Worm (Caenorhabditis elegans) whole organism, young adult: ENCODE results near the gene glb-23.

Experiments used
- B0035.1 ChIP-seq: sonication (generic microtip); optimal IDR thresholded peaks from 2 replicates; lab custom pipeline; 2016; ENCODE audit warnings: missing genetic modification characterization, mild to moderate bottlenecking, missing compliant biosample characterization, missing genotype, missing genetic modification reagents
- B0261.1 ChIP-seq: sonication (generic microtip); optimal IDR thresholded peaks from 2 replicates; lab custom pipeline; 2016; ENCODE audit warnings: mild to moderate bottlenecking, missing genetic modification characterization, moderate library complexity, missing compliant biosample characterization
- C06A6.2 ChIP-seq: fragments of 200-800 bp; sonication (Bioruptor generic); conservative IDR thresholded peaks from 2 replicates; pipeline ENCODE4 v1.3.6; 2022; ENCODE audit warnings: missing genetic modification characterization, missing compliant biosample characterization
- F39B2.1 ChIP-seq: fragments of 200-800 bp; sonication (Bioruptor generic); IDR thresholded peaks from 2 replicates; pipeline ENCODE4 v1.3.6; 2022; ENCODE audit warnings: missing genetic modification reagents, missing genetic modification characterization, missing compliant biosample characterization
- T07F8.4 ChIP-seq: sonication (generic microtip); optimal IDR thresholded peaks from 2 replicates; lab custom pipeline; 2016; ENCODE audit warnings: mild to moderate bottlenecking, missing genetic modification characterization, moderate library complexity, missing compliant biosample characterization
- Y53F4B.3 ChIP-seq: fragments of 200-800 bp; sonication (Bioruptor generic); IDR thresholded peaks from 2 replicates; pipeline ENCODE4 v1.3.6; 2022; ENCODE audit warnings: missing genetic modification reagents, missing genetic modification characterization, missing compliant biosample characterization
- Y95B8A.8 ChIP-seq: fragments of 200-800 bp; sonication (Bioruptor generic); IDR thresholded peaks from 2 replicates; pipeline ENCODE4 v1.3.6; 2022; ENCODE audit warnings: missing genetic modification reagents, missing genetic modification characterization, missing compliant biosample characterization
- akir-1 ChIP-seq: fragments of 200-800 bp; sonication (Bioruptor generic); optimal IDR thresholded peaks from 2 replicates; lab custom pipeline; 2018; ENCODE audit warnings: mild to moderate bottlenecking, missing genetic modification characterization, moderate library complexity, missing compliant biosample characterization
- ama-1 ChIP-seq, 3 experiments: fragments of 150-350 bp in 1 of 3; sonication (generic microtip) in 2 of 3; optimal IDR thresholded peaks; 2 replicates each; lab custom pipeline; 2014 to 2018; ENCODE audit warnings: missing biosample characterization in 2 of 3, missing genetic modification characterization in 2 of 3, missing genetic modification reagents in 2 of 3
- aptf-2 ChIP-seq: fragments of 200-800 bp; sonication (Bioruptor generic); conservative IDR thresholded peaks from 2 replicates; pipeline ENCODE4 v1.3.6; 2022; ENCODE audit warnings: missing genetic modification reagents, missing genetic modification characterization, missing compliant biosample characterization
- atf-7 ChIP-seq: sonication (generic microtip); optimal IDR thresholded peaks from 2 replicates; lab custom pipeline; 2017; ENCODE audit warnings: mild to moderate bottlenecking, missing genetic modification characterization, missing compliant biosample characterization
- cebp-2 ChIP-seq: fragments of 200-800 bp; sonication (Bioruptor generic); IDR thresholded peaks from 2 replicates; pipeline ENCODE4 v1.3.6; 2022; ENCODE audit warnings: missing genetic modification characterization, missing compliant biosample characterization
- ceh-58 ChIP-seq: fragments of 200-800 bp; sonication (Bioruptor generic); IDR thresholded peaks from 2 replicates; pipeline ENCODE4 v1.3.6; 2022; ENCODE audit warnings: missing genetic modification characterization, missing compliant biosample characterization
- die-1 ChIP-seq: sonication (generic microtip); optimal IDR thresholded peaks from 2 replicates; lab custom pipeline; 2016; ENCODE audit warnings: missing genotype, mild to moderate bottlenecking, missing genetic modification characterization, missing compliant biosample characterization
- dox-1 ChIP-seq: fragments of 200-800 bp; sonication (Bioruptor generic); IDR thresholded peaks from 2 replicates; pipeline ENCODE4 v1.3.6; 2022; ENCODE audit warnings: missing genetic modification reagents, missing genetic modification characterization, missing compliant biosample characterization
- dpl-1 ChIP-seq: fragments of 150-350 bp; optimal IDR thresholded peaks from 2 replicates; lab custom pipeline; 2014; ENCODE audit warnings: missing biosample characterization, missing genetic modification reagents, missing genetic modification characterization
- efl-1 ChIP-seq: fragments of 150-350 bp; optimal IDR thresholded peaks from 2 replicates; lab custom pipeline; 2014; ENCODE audit warnings: missing biosample characterization, missing genetic modification reagents, missing genetic modification characterization
- ekl-4 ChIP-seq: fragments of 200-800 bp; sonication (Bioruptor generic); IDR thresholded peaks from 2 replicates; pipeline ENCODE4 v1.3.6; 2022; ENCODE audit warnings: missing genetic modification reagents, missing genetic modification characterization, missing compliant biosample characterization
- hmg-1.2 ChIP-seq: fragments of 200-800 bp; sonication (Bioruptor generic); IDR thresholded peaks from 2 replicates; pipeline ENCODE4 v1.3.6; 2022; ENCODE audit warnings: missing genetic modification reagents, missing genetic modification characterization, missing compliant biosample characterization
- hrde-1 ChIP-seq: sonication (generic microtip); optimal IDR thresholded peaks from 2 replicates; lab custom pipeline; 2016; ENCODE audit warnings: missing genetic modification characterization, mild to moderate bottlenecking, missing compliant biosample characterization, moderate library complexity, missing genotype, missing genetic modification reagents, borderline replicate concordance
- hsf-1 ChIP-seq: fragments of 200-800 bp; sonication (Bioruptor generic); IDR thresholded peaks from 2 replicates; pipeline ENCODE4 v1.3.6; 2022; ENCODE audit warnings: missing genetic modification reagents, missing genetic modification characterization, missing compliant biosample characterization
- lin-26 ChIP-seq: fragments of 200-800 bp; sonication (Bioruptor generic); IDR thresholded peaks from 2 replicates; pipeline ENCODE4 v1.3.6; 2022; ENCODE audit warnings: missing genetic modification reagents, missing genetic modification characterization, missing compliant biosample characterization
- lin-40 ChIP-seq: sonication (generic microtip); optimal IDR thresholded peaks from 2 replicates; lab custom pipeline; 2016; ENCODE audit warnings: missing genetic modification characterization, mild to moderate bottlenecking, missing compliant biosample characterization, missing genotype, missing genetic modification reagents
- lin-54 ChIP-seq: fragments of 200-800 bp; sonication (Bioruptor generic); optimal IDR thresholded peaks from 2 replicates; lab custom pipeline; 2018; ENCODE audit warnings: mild to moderate bottlenecking, missing genetic modification characterization, missing compliant biosample characterization
- lsl-1 ChIP-seq: fragments of 200-800 bp; sonication (Bioruptor generic); optimal IDR thresholded peaks from 2 replicates; lab custom pipeline; 2018; ENCODE audit warnings: mild to moderate bottlenecking, missing genetic modification characterization, moderate library complexity, missing compliant biosample characterization
- mel-28 ChIP-seq: sonication (generic microtip); optimal IDR thresholded peaks from 2 replicates; lab custom pipeline; 2016; ENCODE audit warnings: borderline replicate concordance, mild to moderate bottlenecking, missing genetic modification characterization, missing compliant biosample characterization
- mes-4 ChIP-seq: sonication (generic microtip); optimal IDR thresholded peaks from 2 replicates; lab custom pipeline; 2016; ENCODE audit warnings: missing genotype, missing genetic modification characterization, missing compliant biosample characterization
- nfya-2 ChIP-seq: fragments of 200-800 bp; sonication (Bioruptor generic); IDR thresholded peaks from 2 replicates; pipeline ENCODE4 v1.3.6; 2022; ENCODE audit warnings: missing genetic modification reagents, missing genetic modification characterization, missing compliant biosample characterization
- nhr-120 ChIP-seq: fragments of 200-800 bp; sonication (Bioruptor generic); IDR thresholded peaks from 2 replicates; pipeline ENCODE4 v1.3.6; 2022; ENCODE audit warnings: missing genetic modification characterization, missing compliant biosample characterization
- pbrm-1 ChIP-seq: fragments of 200-800 bp; sonication (Bioruptor generic); IDR thresholded peaks from 2 replicates; pipeline ENCODE4 v1.3.6; 2022; ENCODE audit warnings: missing genetic modification reagents, missing genetic modification characterization, missing compliant biosample characterization
- rcor-1 ChIP-seq: fragments of 200-800 bp; sonication (Bioruptor generic); IDR thresholded peaks from 2 replicates; pipeline ENCODE4 v1.3.6; 2022; ENCODE audit warnings: missing genetic modification reagents, missing genetic modification characterization, missing compliant biosample characterization
- repo-1 ChIP-seq: sonication (generic microtip); optimal IDR thresholded peaks from 2 replicates; lab custom pipeline; 2017; ENCODE audit warnings: mild to moderate bottlenecking, missing genetic modification characterization, missing compliant biosample characterization
- snpc-3.4 ChIP-seq: sonication (generic microtip); optimal IDR thresholded peaks from 2 replicates; lab custom pipeline; 2017; ENCODE audit warnings: missing genetic modification characterization, mild to moderate bottlenecking, missing compliant biosample characterization, antibody characterized with exemption, moderate library complexity, missing genotype, missing genetic modification reagents
- unc-130 ChIP-seq: sonication (generic microtip); optimal IDR thresholded peaks from 2 replicates; lab custom pipeline; 2016; ENCODE audit warnings: missing genetic modification reagents, missing genetic modification characterization, missing compliant biosample characterization
- xnd-1 ChIP-seq: sonication (generic microtip); optimal IDR thresholded peaks from 2 replicates; lab custom pipeline; 2016; ENCODE audit warnings: missing genotype, missing genetic modification reagents, missing genetic modification characterization, missing compliant biosample characterization
- zfh-2 ChIP-seq: fragments of 200-800 bp; sonication (Bioruptor generic); conservative IDR thresholded peaks from 2 replicates; pipeline ENCODE4 v1.3.6; 2022; ENCODE audit warnings: missing genetic modification reagents, missing genetic modification characterization, missing compliant biosample characterization
- zim-3 ChIP-seq: sonication (generic microtip); optimal IDR thresholded peaks from 2 replicates; lab custom pipeline; 2017; ENCODE audit warnings: mild to moderate bottlenecking, missing genetic modification characterization, moderate library complexity, missing compliant biosample characterization
- ztf-18 ChIP-seq: sonication (generic microtip); optimal IDR thresholded peaks from 2 replicates; lab custom pipeline; 2016; ENCODE audit warnings: missing genotype, mild to moderate bottlenecking, missing genetic modification characterization, missing compliant biosample characterization

The glb-23 gene

ce11 chrIV:7211313-7211712 is 8.0 kb downstream of the glb-23 start (continued):
- TF ChIP-seq atf-7 (tag; lab: Kevin White, UChicago) (no peak), mel-28 (tag; lab: Kevin White, UChicago) (no peak), C06A6.2 (GFP tag; lab: Robert Waterston, UW) (no peak), F39B2.1 (GFP tag; lab: Robert Waterston, UW) (no peak), dox-1 (GFP tag; lab: Robert Waterston, UW) (no peak), hrde-1 (tag; lab: Kevin White, UChicago) (no peak), ekl-4 (GFP tag; lab: Robert Waterston, UW) (no peak), lin-54 (GFP tag; lab: Kevin White, UChicago) (no peak), lin-26 (GFP tag; lab: Robert Waterston, UW) (no peak), hsf-1 (GFP tag; lab: Robert Waterston, UW) (no peak), ama-1 (optimal IDR thresholded peaks at IDR 0.05; lab: Kevin White, UChicago) (no peak), ama-1 (GFP tag; optimal IDR thresholded peaks at IDR 0.05; lab: Kevin White, UChicago) (no peak), Y53F4B.3 (GFP tag; lab: Robert Waterston, UW) (no peak), rcor-1 (GFP tag; lab: Robert Waterston, UW) (no peak), die-1 (tag; lab: Kevin White, UChicago) (peak; percentile 5), xnd-1 (tag; lab: Kevin White, UChicago) (peak; percentile 42), snpc-3.4 (tag; lab: Kevin White, UChicago) (no peak), zim-3 (tag; lab: Kevin White, UChicago) (no peak), repo-1 (tag; lab: Kevin White, UChicago) (no peak), akir-1 (no peak), pbrm-1 (GFP tag; lab: Robert Waterston, UW) (no peak), lsl-1 (GFP tag; lab: Kevin White, UChicago) (no peak), lin-40 (no peak), ztf-18 (tag; lab: Kevin White, UChicago) (no peak), unc-130 (no peak), B0035.1 (tag; lab: Kevin White, UChicago) (no peak), B0261.1 (tag; lab: Kevin White, UChicago) (no peak), Y95B8A.8 (GFP tag; lab: Robert Waterston, UW) (no peak), mes-4 (tag; lab: Kevin White, UChicago) (no peak), hmg-1.2 (GFP tag; lab: Robert Waterston, UW) (peak; percentile 38; the same call in 1 of the 2 replicates), efl-1 (GFP tag; lab: Kevin White, UChicago) (peak; percentile 81), zfh-2 (GFP tag; lab: Robert Waterston, UW) (no peak), nfya-2 (no peak), nhr-120 (GFP tag; lab: Robert Waterston, UW) (no peak), aptf-2 (GFP tag; lab: Robert Waterston, UW) (peak; percentile 83)
- TF ChIP-seq, all 124 proteins: peak for 8

- TF ChIP-seq ceh-58 (GFP tag; lab: Robert Waterston, UW): no peak
- TF ChIP-seq, all 124 proteins: peak for 0
Observed at ce11 chrIV:7208961-7209360, 10.3 kb downstream of the glb-23 start.

- TF ChIP-seq dpl-1 (no peak), mel-28 (tag; lab: Kevin White, UChicago) (no peak), cebp-2 (GFP tag; lab: Robert Waterston, UW) (no peak), T07F8.4 (tag; lab: Kevin White, UChicago) (no peak)
Observed at ce11 chrIV:7205969-7206368, 13.3 kb downstream of the glb-23 start, which contains the start of gene kcc-1. Gene kcc-1 (plus strand): TSS chrIV:7206269.
